Fruit fly (Drosophila melanogaster): Measurements from ENCODE around the gene CG33995.

Gene CG33995

dm6 chr2L:5009306-5010030 is 33.6 kb upstream of the CG33995 start, which contains the start of gene Rtnl1 (continued):
- TF ChIP-seq Asciz (GFP tag; optimal IDR thresholded peaks at IDR 0.05) (peak; percentile 88), CG10654 (GFP tag; optimal IDR thresholded peaks at IDR 0.05) (no peak), Hmr (GFP tag; optimal IDR thresholded peaks at IDR 0.05) (peak; percentile 73), gt (GFP tag; IDR thresholded peaks at IDR 0.05) (no peak), CG4617 (GFP tag; optimal IDR thresholded peaks at IDR 0.05; ENCODE audit: borderline replicate concordance) (peak; percentile 81), CG10431 (GFP tag; optimal IDR thresholded peaks at IDR 0.05) (no peak), Stat92E (GFP tag; optimal IDR thresholded peaks at IDR 0.05) (no peak), vfl (GFP tag; optimal IDR thresholded peaks at IDR 0.05) (no peak), pum (GFP tag; optimal IDR thresholded peaks at IDR 0.05) (peak; percentile 19), jing (GFP tag; optimal IDR thresholded peaks at IDR 0.05) (no peak), cad (GFP tag; optimal IDR thresholded peaks at IDR 0.05) (no peak), slp2 (GFP tag; optimal IDR thresholded peaks at IDR 0.05) (no peak), CG7786 (GFP tag; optimal IDR thresholded peaks at IDR 0.05) (peak; percentile 29), CG11085 (GFP tag; IDR thresholded peaks at IDR 0.05) (no peak), CG17802 (tag; optimal IDR thresholded peaks at IDR 0.05) (no peak), CG4730 (GFP tag; IDR thresholded peaks at IDR 0.05) (no peak), ems (GFP tag; optimal IDR thresholded peaks at IDR 0.05) (no peak), CG6254 (GFP tag; optimal IDR thresholded peaks at IDR 0.05) (no peak), CG6791 (GFP tag; IDR thresholded peaks at IDR 0.05; ENCODE audit: partially characterized antibody) (peak; percentile 93), emc (GFP tag; optimal IDR thresholded peaks at IDR 0.05) (no peak), chif (GFP tag; optimal IDR thresholded peaks at IDR 0.05) (peak in 1 of 2 experiments; percentile 35), run (tag; optimal IDR thresholded peaks at IDR 0.05) (no peak), gem (tag; optimal IDR thresholded peaks at IDR 0.05) (peak; percentile 2), CTCF (GFP tag; optimal IDR thresholded peaks at IDR 0.05) (peak; percentile 78), NK7.1 (GFP tag; optimal IDR thresholded peaks at IDR 0.05) (no peak), CG14965 (GFP tag; optimal IDR thresholded peaks at IDR 0.05; ENCODE audit: borderline replicate concordance) (no peak), Mrtf (GFP tag; IDR thresholded peaks at IDR 0.05) (no peak), MTF-1 (GFP tag; optimal IDR thresholded peaks at IDR 0.05; ENCODE audit: borderline replicate concordance) (no peak), disco-r (GFP tag; optimal IDR thresholded peaks at IDR 0.05) (no peak), ap (GFP tag; IDR thresholded peaks at IDR 0.05) (no peak), chn (GFP tag; optimal IDR thresholded peaks at IDR 0.05) (no peak), abd-A (tag; optimal IDR thresholded peaks at IDR 0.05) (no peak), twi (tag; optimal IDR thresholded peaks at IDR 0.05) (no peak), H2.0 (GFP tag; IDR thresholded peaks at IDR 0.05) (no peak), CG9215 (GFP tag; IDR thresholded peaks at IDR 0.05) (no peak), CG34422 (GFP tag; IDR thresholded peaks at IDR 0.05) (peak; percentile 49; the same call in 2 of the 3 replicates), CG7963 (GFP tag; IDR thresholded peaks at IDR 0.05; ENCODE audit: partially characterized antibody) (peak; percentile 88; the same call in 2 of the 3 replicates), crc (GFP tag; optimal IDR thresholded peaks at IDR 0.05) (no peak), CG32772 (GFP tag; IDR thresholded peaks at IDR 0.05) (no peak), fd102C (GFP tag; optimal IDR thresholded peaks at IDR 0.05) (no peak), CG4424 (GFP tag; optimal IDR thresholded peaks at IDR 0.05) (peak; percentile 24), Aef1 (GFP tag; IDR thresholded peaks at IDR 0.05) (0 out of 3 replicates have a peak, but pooled peaks have one; percentile 26), Rx (GFP tag; IDR thresholded peaks at IDR 0.05) (no peak), CG8359 (GFP tag; optimal IDR thresholded peaks at IDR 0.05; ENCODE audit: borderline replicate concordance) (no peak), pho (GFP tag; optimal IDR thresholded peaks at IDR 0.05) (peak; percentile 49), Doc2 (GFP tag; IDR thresholded peaks at IDR 0.05) (no peak), CG42726 (GFP tag; IDR thresholded peaks at IDR 0.05; ENCODE audit: partially characterized antibody) (peak; percentile 95), sd (tag; optimal IDR thresholded peaks at IDR 0.05) (peak; percentile 88), CG8281 (tag; optimal IDR thresholded peaks at IDR 0.05) (no peak), fd64A (GFP tag; optimal IDR thresholded peaks at IDR 0.05) (no peak)

Measured in whole organism, embryonic.